Worm (Caenorhabditis elegans): ENCODE data around the gene F38A5.22.

DNA sequence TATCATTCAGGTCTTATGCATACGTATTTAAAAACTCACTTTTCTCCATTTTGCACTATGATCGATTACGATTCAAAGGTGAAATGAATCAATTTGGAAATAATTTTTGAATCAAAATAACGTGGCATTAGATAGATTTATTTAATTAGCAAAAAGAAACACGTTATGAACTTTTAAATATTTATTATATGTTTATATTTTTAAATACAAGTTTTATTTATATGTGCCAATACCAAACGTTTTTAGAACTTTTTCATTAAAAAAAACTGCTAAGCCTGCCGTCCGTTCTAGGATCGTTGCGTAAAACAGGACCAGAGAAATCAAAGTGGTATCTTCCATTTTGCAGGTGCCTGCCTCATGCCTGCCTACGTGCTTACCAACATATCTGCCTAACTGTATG lies 1.6 kb upstream of the F38A5.22 start, which contains the start of gene F38A5.6:
- TF ChIP-seq eyg-1 (tag; optimal IDR thresholded peaks at IDR 0.05) (no peak), fkh-10 (GFP tag; optimal IDR thresholded peaks at IDR 0.05) (no peak), unc-86 (tag; optimal IDR thresholded peaks at IDR 0.05) (no peak), hlh-13 (GFP tag; optimal IDR thresholded peaks at IDR 0.05) (no peak)
